Fruit fly (Drosophila melanogaster) ovary, adult (tissue): ENCODE results near the gene CG1764.

Experiments used
- CG17801 ChIP-seq: fragments of 200-800 bp; optimal IDR thresholded peaks from 2 replicates; lab custom pipeline; 2019; ENCODE audit warnings: missing biosample characterization, mild to moderate bottlenecking, missing genetic modification characterization, moderate library complexity; ENCODE audit not compliant: partially characterized antibody

The CG1764 gene

dm6 chrX:13273417-13273816 is 28.8 kb downstream of the CG1764 start:
- TF ChIP-seq CG17801 (GFP tag; lab: Kevin White, UChicago): no peak

dm6 chrX:13272676-13273233 is 29.5 kb downstream of the CG1764 start:
- no peak for TF ChIP-seq CG17801 (GFP tag; lab: Kevin White, UChicago)

- no peak for TF ChIP-seq CG17801 (GFP tag; lab: Kevin White, UChicago)
These were observed 43.5 kb downstream of the CG1764 start, which contains the start of gene comt for dm6 chrX:13258757-13259067. Gene comt, plus strand, starts transcription at chrX:13259021.

dm6 chrX:13258048-13258756 is 44.0 kb downstream of the CG1764 start, which contains the start of the genes mew and CG15742:
Gene mew, minus strand, starts transcription at chrX:13258490.
Gene CG15742, minus strand, starts transcription at chrX:13258495.
- TF ChIP-seq CG17801 (GFP tag; lab: Kevin White, UChicago): no peak

dm6 chrX:13256967-13257366 is 45.2 kb downstream of the CG1764 start:
- TF ChIP-seq CG17801 (GFP tag; lab: Kevin White, UChicago): peak; percentile 38

- peak; percentile 37 for TF ChIP-seq CG17801 (GFP tag; lab: Kevin White, UChicago)
These were observed 47.8 kb downstream of the CG1764 start for dm6 chrX:13254442-13254841.

dm6 chrX:13253062-13253724 is 49.0 kb downstream of the CG1764 start:
- TF ChIP-seq CG17801 (GFP tag; lab: Kevin White, UChicago): no peak

dm6 chrX:13251310-13251709 is 50.9 kb downstream of the CG1764 start:
- TF ChIP-seq CG17801 (GFP tag; lab: Kevin White, UChicago): no peak

dm6 chrX:13249732-13250395 is 52.4 kb downstream of the CG1764 start:
- TF ChIP-seq CG17801 (GFP tag; lab: Kevin White, UChicago): no peak

dm6 chrX:13248515-13248914 is 53.7 kb downstream of the CG1764 start:
- no peak for TF ChIP-seq CG17801 (GFP tag; lab: Kevin White, UChicago)

dm6 chrX:13247789-13248188 is 54.4 kb downstream of the CG1764 start:
- no peak for TF ChIP-seq CG17801 (GFP tag; lab: Kevin White, UChicago)

- TF ChIP-seq CG17801 (GFP tag; lab: Kevin White, UChicago): no peak
These were observed 56.4 kb downstream of the CG1764 start for dm6 chrX:13245767-13246166.
